Fruit fly (Drosophila melanogaster) whole organism, wandering third instar larva: Measurements from ENCODE around the gene CG31807.
A peak's percentile ranks its signal among the peaks of the same experiment; 100 is the strongest.

Experiments used
- Abd-B ChIP-seq: fragments of >200 bp; optimal IDR thresholded peaks from 2 replicates; lab custom pipeline; 2017; ENCODE audit warnings: missing biosample characterization, missing genetic modification characterization
- CG32264 ChIP-seq: fragments of 200-800 bp; sonication (Bioruptor generic); optimal IDR thresholded peaks from 2 replicates; lab custom pipeline; 2016; ENCODE audit warnings: missing biosample characterization, missing genetic modification characterization
- CG9705 ChIP-seq: fragments of 200-800 bp; sonication (Bioruptor generic); optimal IDR thresholded peaks from 2 replicates; lab custom pipeline; 2018; ENCODE audit warnings: missing biosample characterization, mild to moderate bottlenecking, missing genetic modification characterization
- CrebA ChIP-seq: fragments of 200-800 bp; sonication (Bioruptor generic); optimal IDR thresholded peaks from 2 replicates; lab custom pipeline; 2016; ENCODE audit warnings: missing biosample characterization, mild to moderate bottlenecking, missing genetic modification characterization, borderline replicate concordance
- Dfd ChIP-seq: fragments of >200 bp; optimal IDR thresholded peaks from 2 replicates; lab custom pipeline; 2017; ENCODE audit warnings: missing biosample characterization, missing genetic modification characterization
- Dif ChIP-seq: fragments of 200-275, 200-300 bp; sonication (Bioruptor generic); optimal IDR thresholded peaks from 2 replicates; lab custom pipeline; 2018; ENCODE audit warnings: missing biosample characterization, missing genetic modification characterization; ENCODE audit not compliant: partially characterized antibody
- GATAd ChIP-seq: sonication (Bioruptor generic); optimal IDR thresholded peaks from 2 replicates; lab custom pipeline; 2016; ENCODE audit warnings: missing biosample characterization, missing genetic modification characterization
- HLH106 ChIP-seq: fragments of 200-800 bp; optimal IDR thresholded peaks from 3 replicates; lab custom pipeline; 2019; ENCODE audit warnings: missing biosample characterization, mild to moderate bottlenecking, missing genetic modification characterization, moderate library complexity
- Hnf4 ChIP-seq: fragments of 200-800 bp; sonication (Bioruptor generic); optimal IDR thresholded peaks from 2 replicates; lab custom pipeline; 2016; ENCODE audit warnings: missing biosample characterization, mild to moderate bottlenecking, missing genetic modification characterization
- Hr78 ChIP-seq: fragments of >200 bp; optimal IDR thresholded peaks from 2 replicates; lab custom pipeline; 2017; ENCODE audit warnings: missing biosample characterization, missing genetic modification characterization
- Hr83 ChIP-seq: fragments of 200-300 bp; sonication (Bioruptor generic); optimal IDR thresholded peaks from 2 replicates; lab custom pipeline; 2016; ENCODE audit warnings: missing biosample characterization, mild to moderate bottlenecking, missing genetic modification characterization, moderate library complexity; ENCODE audit not compliant: poor library complexity, severe bottlenecking
- Jra ChIP-seq: sonication (Bioruptor generic); optimal IDR thresholded peaks from 2 replicates; lab custom pipeline; 2016; ENCODE audit warnings: missing biosample characterization, missing genetic modification characterization
- Mio ChIP-seq: sonication (Bioruptor generic); optimal IDR thresholded peaks from 2 replicates; lab custom pipeline; 2016; ENCODE audit warnings: missing biosample characterization, missing genetic modification characterization
- Myc ChIP-seq: fragments of >200 bp; optimal IDR thresholded peaks from 2 replicates; lab custom pipeline; 2017
- N ChIP-seq: fragments of >200 bp; optimal IDR thresholded peaks from 2 replicates; lab custom pipeline; 2018; ENCODE audit warnings: missing biosample characterization, missing external identifiers, missing genetic modification characterization
- OdsH ChIP-seq: fragments of 200-800 bp; sonication (Bioruptor generic); optimal IDR thresholded peaks from 2 replicates; lab custom pipeline; 2016; ENCODE audit warnings: missing biosample characterization, mild to moderate bottlenecking, missing genetic modification characterization
- Rel ChIP-seq, 2 experiments: fragments of 200-800 bp; sonication (Bioruptor generic) in 1 of 2; optimal IDR thresholded peaks; 2 replicates in 1 of 2; 3 replicates in 1 of 2; lab custom pipeline; 2016 to 2019; ENCODE audit warnings: mild to moderate bottlenecking in 2 of 2, missing biosample characterization in 2 of 2, missing genetic modification characterization in 2 of 2, moderate library complexity in 1 of 2
- Sp1 ChIP-seq: fragments of 200-800 bp; sonication (Bioruptor generic); optimal IDR thresholded peaks from 3 replicates; lab custom pipeline; 2019; ENCODE audit warnings: missing biosample characterization, mild to moderate bottlenecking, missing genetic modification characterization, moderate library complexity
- Vsx2 ChIP-seq: fragments of 200-300, 225-300 bp; sonication (Bioruptor generic); optimal IDR thresholded peaks from 2 replicates; lab custom pipeline; 2018; ENCODE audit warnings: missing biosample characterization, missing genetic modification characterization; ENCODE audit not compliant: partially characterized antibody
- br ChIP-seq: fragments of 200-800 bp; sonication (Bioruptor generic); optimal IDR thresholded peaks from 2 replicates; lab custom pipeline; 2016; ENCODE audit warnings: missing biosample characterization, missing genetic modification characterization
- brk ChIP-seq: fragments of 200-800 bp; sonication (Bioruptor generic); optimal IDR thresholded peaks from 2 replicates; lab custom pipeline; 2016; ENCODE audit warnings: missing biosample characterization, mild to moderate bottlenecking, missing genetic modification characterization
- dl ChIP-seq, 2 experiments: fragments of 175-275, 200-275 bp in 1 of 2; fragments of 200-275 bp in 1 of 2; sonication (Bioruptor generic); optimal IDR thresholded peaks; lab custom pipeline; 2018; ENCODE audit warnings: mild to moderate bottlenecking in 2 of 2, missing biosample characterization in 2 of 2, missing genetic modification characterization in 2 of 2, moderate library complexity in 2 of 2; ENCODE audit not compliant: partially characterized antibody in 2 of 2, insufficient read depth in 1 of 2
- dmrt93B ChIP-seq: fragments of 200-800 bp; sonication (Bioruptor generic); optimal IDR thresholded peaks from 2 replicates; lab custom pipeline; 2018; ENCODE audit warnings: missing biosample characterization, mild to moderate bottlenecking, missing genetic modification characterization
- dsf ChIP-seq: sonication (Bioruptor generic); optimal IDR thresholded peaks from 2 replicates; lab custom pipeline; 2016; ENCODE audit warnings: missing biosample characterization, missing genetic modification characterization, borderline replicate concordance
- ey ChIP-seq: fragments of 200-800 bp; sonication (Bioruptor generic); optimal IDR thresholded peaks from 2 replicates; lab custom pipeline; 2016; ENCODE audit warnings: missing biosample characterization, missing genetic modification characterization
- foxo ChIP-seq, 2 experiments: fragments of 200-800 bp; sonication (Bioruptor generic); optimal IDR thresholded peaks; 2 replicates in 1 of 2; 3 replicates in 1 of 2; lab custom pipeline; 2016 to 2017; ENCODE audit warnings: missing biosample characterization in 2 of 2, missing genetic modification characterization in 2 of 2
- fru ChIP-seq: fragments of 200-800 bp; sonication (Bioruptor generic); optimal IDR thresholded peaks from 3 replicates; lab custom pipeline; 2016; ENCODE audit warnings: missing biosample characterization, mild to moderate bottlenecking, missing genetic modification characterization
- h ChIP-seq: fragments of 200-800 bp; sonication (Bioruptor generic); optimal IDR thresholded peaks from 3 replicates; lab custom pipeline; 2016; ENCODE audit warnings: missing biosample characterization, mild to moderate bottlenecking, missing genetic modification characterization
- jim ChIP-seq: fragments of 175-275, 200-325 bp; sonication (Bioruptor generic); optimal IDR thresholded peaks from 2 replicates; lab custom pipeline; 2016; ENCODE audit warnings: missing biosample characterization, mild to moderate bottlenecking, missing genetic modification characterization
- lola ChIP-seq: fragments of >200 bp; optimal IDR thresholded peaks from 2 replicates; lab custom pipeline; 2017; ENCODE audit warnings: missing biosample characterization, missing genetic modification characterization
- pan ChIP-seq: fragments of >200 bp; optimal IDR thresholded peaks from 2 replicates; lab custom pipeline; 2017
- psq ChIP-seq: fragments of 200-800 bp; sonication (Bioruptor generic); optimal IDR thresholded peaks from 3 replicates; lab custom pipeline; 2017; ENCODE audit warnings: missing biosample characterization, mild to moderate bottlenecking, missing genetic modification characterization, moderate library complexity
- rgr ChIP-seq: fragments of 200-800 bp; sonication (Bioruptor generic); optimal IDR thresholded peaks from 3 replicates; lab custom pipeline; 2016; ENCODE audit warnings: missing biosample characterization, mild to moderate bottlenecking, missing genetic modification characterization
- sage ChIP-seq: fragments of 200-800 bp; sonication (Bioruptor generic); optimal IDR thresholded peaks from 2 replicates; lab custom pipeline; 2016; ENCODE audit warnings: missing biosample characterization, mild to moderate bottlenecking, missing genetic modification characterization
- sv ChIP-seq: fragments of 200-800 bp; sonication (Bioruptor generic); optimal IDR thresholded peaks from 3 replicates; lab custom pipeline; 2016; ENCODE audit warnings: missing biosample characterization, missing genetic modification characterization
- tai ChIP-seq: sonication (Bioruptor generic); optimal IDR thresholded peaks from 2 replicates; lab custom pipeline; 2016; ENCODE audit warnings: missing biosample characterization, missing genetic modification characterization
- usp ChIP-seq: fragments of >200 bp; optimal IDR thresholded peaks from 2 replicates; lab custom pipeline; 2017; ENCODE audit warnings: missing biosample characterization, missing genetic modification characterization
- woc ChIP-seq: sonication (Bioruptor generic); optimal IDR thresholded peaks from 2 replicates; lab custom pipeline; 2016; ENCODE audit warnings: missing biosample characterization, mild to moderate bottlenecking, missing genetic modification characterization

CG31807 gene

dm6 chr2L:16683958-16684877, at the start of gene CG31807:
Gene CG31807, minus strand, starts transcription at chr2L:16684008.
- TF ChIP-seq h (peak; percentile 87), jim (no peak), Hr78 (no peak), CG9705 (GFP tag; lab: Kevin White, UChicago) (peak; percentile 73), Hnf4 (GFP tag; lab: Kevin White, UChicago) (peak; percentile 61), Dfd (no peak), sage (GFP tag; lab: Kevin White, UChicago) (peak; percentile 45), dl (GFP tag; optimal IDR thresholded peaks at IDR 0.05; lab: Kevin White, UChicago; ENCODE audit: insufficient read depth in 1 of 2, partially characterized antibody in 2 of 2) (no peak), tai (GFP tag; lab: Kevin White, UChicago) (peak; percentile 48), GATAd (GFP tag; lab: Kevin White, UChicago) (peak; percentile 29), woc (peak; percentile 90), Myc (lab: Kevin White, UChicago) (no peak), Vsx2 (no peak), psq (GFP tag; lab: Kevin White, UChicago) (peak; percentile 72), br (GFP tag; lab: Kevin White, UChicago) (peak; percentile 90), dsf (GFP tag; lab: Kevin White, UChicago) (peak; percentile 6), fru (GFP tag; lab: Kevin White, UChicago) (peak; percentile 81), lola (GFP tag; lab: Kevin White, UChicago) (no peak), sv (GFP tag; lab: Kevin White, UChicago) (peak; percentile 42), Hr83 (GFP tag; lab: Kevin White, UChicago) (no peak), ey (peak; percentile 80), Mio (GFP tag; lab: Kevin White, UChicago) (no peak), foxo (GFP tag; optimal IDR thresholded peaks at IDR 0.05; lab: Kevin White, UChicago) (peak in 1 of 2 experiments; percentile 82), Dif (GFP tag; lab: Kevin White, UChicago) (no peak), dmrt93B (GFP tag; lab: Kevin White, UChicago) (peak; percentile 68), Abd-B (GFP tag; lab: Kevin White, UChicago) (no peak), Rel (GFP tag; optimal IDR thresholded peaks at IDR 0.05; lab: Kevin White, UChicago) (peak; percentile 61), Rel (tag; optimal IDR thresholded peaks at IDR 0.05; lab: Kevin White, UChicago) (peak; percentile 70), CG32264 (GFP tag; lab: Kevin White, UChicago) (peak; percentile 64), brk (GFP tag; lab: Kevin White, UChicago) (peak; percentile 46), N (GFP tag; lab: Kevin White, UChicago) (no peak), Sp1 (GFP tag; lab: Kevin White, UChicago) (peak; percentile 92), usp (GFP tag; lab: Kevin White, UChicago) (no peak), Jra (GFP tag; lab: Kevin White, UChicago) (peak; percentile 14), HLH106 (peak; percentile 90), rgr (GFP tag; lab: Kevin White, UChicago) (peak; percentile 76), pan (no peak), OdsH (peak; percentile 60), CrebA (GFP tag; lab: Kevin White, UChicago) (peak; percentile 67)

- TF ChIP-seq usp (GFP tag; lab: Kevin White, UChicago) (no peak), tai (GFP tag; lab: Kevin White, UChicago) (no peak)
Measured at dm6 chr2L:16732338-16732892, 48.6 kb upstream of the CG31807 start, which contains the start of gene Nubp1. Gene Nubp1, plus strand, starts transcription at chr2L:16732550.
